Worm (Caenorhabditis elegans) whole organism, L2 larva: ENCODE results near the gene kin-24.

Experiments used
- ceh-82 ChIP-seq: fragments of 150-350 bp; optimal IDR thresholded peaks from 2 replicates; lab custom pipeline; 2014; ENCODE audit warnings: missing biosample characterization, missing genetic modification characterization
- fos-1 ChIP-seq: fragments of 150-350 bp; optimal IDR thresholded peaks from 2 replicates; lab custom pipeline; 2014; ENCODE audit warnings: missing biosample characterization, missing genetic modification characterization
- lsy-2 ChIP-seq, 2 experiments: fragments of 150-350 bp in 1 of 2; sonication (generic microtip) in 1 of 2; optimal IDR thresholded peaks; 2 replicates each; lab custom pipeline; 2014 to 2017; ENCODE audit warnings: missing biosample characterization in 2 of 2, missing genetic modification characterization in 2 of 2
- ztf-4 ChIP-seq: fragments of 150-350 bp; optimal IDR thresholded peaks from 2 replicates; lab custom pipeline; 2014; ENCODE audit warnings: missing biosample characterization, missing genetic modification characterization

DNA sequence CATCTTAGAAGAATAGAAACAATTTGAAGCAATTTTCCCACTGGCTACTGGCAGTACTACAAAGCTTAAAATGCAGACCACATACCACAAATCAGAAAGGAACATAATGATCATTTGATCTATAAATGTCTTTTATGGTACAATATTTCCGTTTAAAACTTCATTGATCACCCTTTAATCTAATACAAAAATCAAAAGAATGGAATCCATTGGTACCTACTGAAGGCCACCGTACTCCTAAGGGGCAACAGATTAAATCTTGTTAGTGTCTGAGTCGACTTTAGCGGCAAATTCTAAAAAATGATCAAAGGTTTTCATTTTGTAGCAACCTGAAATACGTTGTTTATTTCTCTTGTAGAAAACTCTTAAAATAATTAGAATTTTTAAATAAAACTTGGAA is 31.3 kb upstream of the kin-24 start:
- no peak for TF ChIP-seq ztf-4
- no peak for TF ChIP-seq lsy-2 (tag; optimal IDR thresholded peaks at IDR 0.05; lab: Kevin White, UChicago)
- TF ChIP-seq fos-1 (tag; lab: Kevin White, UChicago) = no peak
- no peak for TF ChIP-seq ceh-82
